Worm (Caenorhabditis elegans) whole organism, L4 larva: ENCODE results near the gene Y53G8AM.8.

Experiments used
- aha-1 ChIP-seq: fragments of 150-350 bp; peaks from one replicate; lab custom pipeline; 2014; ENCODE audit warnings: missing biosample characterization, missing genetic modification characterization
- ceh-20 ChIP-seq: fragments of 200-800 bp; sonication (Bioruptor generic); IDR thresholded peaks from 2 replicates; pipeline ENCODE4 v1.3.6; 2022; ENCODE audit warnings: missing genetic modification reagents, missing genetic modification characterization, missing compliant biosample characterization
- dve-1 ChIP-seq: sonication (generic microtip); optimal IDR thresholded peaks from 2 replicates; lab custom pipeline; 2017; ENCODE audit warnings: antibody characterized with exemption, mild to moderate bottlenecking, missing genetic modification characterization, missing compliant biosample characterization; ENCODE audit not compliant: insufficient read depth
- lin-13 ChIP-seq: fragments of 150-350 bp; optimal IDR thresholded peaks from 2 replicates; lab custom pipeline; 2014; ENCODE audit warnings: missing biosample characterization, missing genetic modification reagents, missing genetic modification characterization
- lir-3 ChIP-seq: sonication (generic microtip); optimal IDR thresholded peaks from 2 replicates; lab custom pipeline; 2016; ENCODE audit warnings: mild to moderate bottlenecking, missing genetic modification characterization, missing compliant biosample characterization
- nhr-237 ChIP-seq: sonication (generic microtip); optimal IDR thresholded peaks from 2 replicates; lab custom pipeline; 2017; ENCODE audit warnings: missing biosample characterization, missing genetic modification characterization
- skn-1 ChIP-seq: fragments of 150-350 bp; optimal IDR thresholded peaks from 2 replicates; lab custom pipeline; 2014; ENCODE audit warnings: missing biosample characterization, missing genetic modification characterization
- ztf-11 ChIP-seq: fragments of 150-350 bp; optimal IDR thresholded peaks from 2 replicates; lab custom pipeline; 2014; ENCODE audit warnings: missing biosample characterization, missing genetic modification characterization

- no peak for TF ChIP-seq lin-13
- no peak for TF ChIP-seq ztf-11 (tag; lab: Kevin White, UChicago)
- no peak for TF ChIP-seq ceh-20 (GFP tag; lab: Robert Waterston, UW)
- no peak for TF ChIP-seq aha-1 (tag; lab: Kevin White, UChicago)
- no peak for TF ChIP-seq lir-3 (tag; lab: Kevin White, UChicago)
- TF ChIP-seq skn-1 (tag; lab: Kevin White, UChicago), result no peak
- TF ChIP-seq nhr-237 (tag; lab: Kevin White, UChicago), result no peak
- no peak for TF ChIP-seq dve-1
Measured at ce11 chrIII:3222707-3223106, 55.8 kb downstream of the Y53G8AM.8 start.
